Fruit fly (Drosophila melanogaster) whole organism, pupa: ENCODE results near the gene Cyp305a1.

Experiments
- CG10348 ChIP-seq: fragments of 200-800 bp; sonication (Bioruptor generic); IDR thresholded peaks from 2 replicates; pipeline ENCODE4 v1.3.6; 2022; ENCODE audit warnings: missing biosample characterization, missing genetic modification characterization
- CG13204 ChIP-seq: fragments of 200-800 bp; sonication (Bioruptor generic); optimal IDR thresholded peaks from 2 replicates; lab custom pipeline; 2018; ENCODE audit warnings: missing biosample characterization, mild to moderate bottlenecking, missing genetic modification characterization, moderate library complexity
- CG15710 ChIP-seq: fragments of 200-800 bp; sonication (Bioruptor generic); optimal IDR thresholded peaks from 2 replicates; lab custom pipeline; 2018; ENCODE audit warnings: missing biosample characterization, mild to moderate bottlenecking, missing genetic modification characterization, moderate library complexity
- CG32121 ChIP-seq: fragments of 200-800 bp; sonication (Bioruptor generic); IDR thresholded peaks from 2 replicates; pipeline ENCODE4 v1.3.6; 2022; ENCODE audit warnings: missing biosample characterization, missing genetic modification characterization
- CG4496 ChIP-seq: fragments of 200-800 bp; sonication (Bioruptor generic); IDR thresholded peaks from 3 replicates; pipeline ENCODE4 v1.3.6; 2022; ENCODE audit warnings: missing biosample characterization, missing genetic modification characterization
- CG9948 ChIP-seq: fragments of 200-800 bp; sonication (Bioruptor generic); optimal IDR thresholded peaks from 2 replicates; lab custom pipeline; 2018; ENCODE audit warnings: missing biosample characterization, mild to moderate bottlenecking, missing genetic modification characterization, moderate library complexity
- D1 ChIP-seq: fragments of 200-800 bp; sonication (Bioruptor generic); optimal IDR thresholded peaks from 2 replicates; lab custom pipeline; 2018; ENCODE audit warnings: missing biosample characterization, mild to moderate bottlenecking, missing genetic modification characterization, moderate library complexity
- EcR ChIP-seq: fragments of 200-800 bp; sonication (Bioruptor generic); optimal IDR thresholded peaks from 3 replicates; lab custom pipeline; 2019; ENCODE audit warnings: missing biosample characterization, missing genetic modification characterization, mild to moderate bottlenecking, moderate library complexity, missing genetic modification reagents
- Pif1A ChIP-seq: fragments of 200-800 bp; sonication (Bioruptor generic); optimal IDR thresholded peaks from 3 replicates; lab custom pipeline; 2016; ENCODE audit warnings: missing biosample characterization, missing genetic modification characterization
- rn ChIP-seq: fragments of 200-800 bp; sonication (Bioruptor generic); IDR thresholded peaks from 2 replicates; pipeline ENCODE4 v1.3.6; 2022; ENCODE audit warnings: missing biosample characterization, missing genetic modification characterization

dm6 chr3L:19836375-19836937 is 23.3 kb upstream of the Cyp305a1 start, which contains the start of gene kto:
- TF ChIP-seq CG32121 (no peak), CG15710 (tag; lab: Kevin White, UChicago) (no peak), Pif1A (GFP tag; lab: Kevin White, UChicago) (no peak), rn (GFP tag; lab: Robert Waterston, UW) (no peak), EcR (GFP tag; lab: Kevin White, UChicago) (no peak), CG13204 (no peak), CG9948 (no peak), CG4496 (GFP tag; lab: Robert Waterston, UW) (no peak), D1 (tag; lab: Kevin White, UChicago) (no peak), CG10348 (GFP tag; lab: Robert Waterston, UW) (no peak)
